Worm (Caenorhabditis elegans) whole organism, L4 larva: ENCODE data around the gene cka-1.
A peak's percentile ranks its signal among the peaks of the same experiment; 100 is the strongest.

Experiments used
- F26F4.8 ChIP-seq: fragments of 200-800 bp; sonication (Bioruptor generic); conservative IDR thresholded peaks from 2 replicates; pipeline ENCODE4 v1.3.6; 2022; ENCODE audit warnings: missing genetic modification characterization, missing compliant biosample characterization
- F49E8.2 ChIP-seq: sonication (generic microtip); optimal IDR thresholded peaks from 2 replicates; lab custom pipeline; 2016; ENCODE audit warnings: missing compliant biosample characterization, mild to moderate bottlenecking, missing genetic modification characterization, borderline replicate concordance
- T20F7.1 ChIP-seq: fragments of 200-800 bp; sonication (Bioruptor generic); optimal IDR thresholded peaks from 2 replicates; lab custom pipeline; 2018; ENCODE audit warnings: mild to moderate bottlenecking, missing genetic modification characterization, missing compliant biosample characterization
- Y48G9A.11 ChIP-seq: fragments of 200-800 bp; sonication (Bioruptor generic); IDR thresholded peaks from 2 replicates; pipeline ENCODE4 v1.3.6; 2022; ENCODE audit warnings: missing genetic modification reagents, missing genetic modification characterization, missing compliant biosample characterization
- Y5F2A.4 ChIP-seq: fragments of 200-800 bp; sonication (Bioruptor generic); optimal IDR thresholded peaks from 2 replicates; lab custom pipeline; 2018; ENCODE audit warnings: mild to moderate bottlenecking, missing genetic modification characterization, missing compliant biosample characterization
- ZK337.2 ChIP-seq: fragments of 200-800 bp; sonication (Bioruptor generic); IDR thresholded peaks from 2 replicates; pipeline ENCODE4 v1.3.6; 2022; ENCODE audit warnings: missing genetic modification reagents, missing genetic modification characterization, missing compliant biosample characterization
- arid-1 ChIP-seq: fragments of 200-800 bp; sonication (Bioruptor generic); conservative IDR thresholded peaks from 2 replicates; pipeline ENCODE4 v1.3.6; 2022; ENCODE audit warnings: missing genetic modification reagents, missing genetic modification characterization, missing compliant biosample characterization
- ceh-20 ChIP-seq: fragments of 200-800 bp; sonication (Bioruptor generic); IDR thresholded peaks from 2 replicates; pipeline ENCODE4 v1.3.6; 2022; ENCODE audit warnings: missing genetic modification reagents, missing genetic modification characterization, missing compliant biosample characterization
- ceh-44 ChIP-seq: fragments of 200-800 bp; sonication (Bioruptor generic); IDR thresholded peaks from 2 replicates; pipeline ENCODE4 v1.3.6; 2022; ENCODE audit warnings: missing genetic modification reagents, missing genetic modification characterization, missing compliant biosample characterization
- ceh-62 ChIP-seq: sonication (generic microtip); optimal IDR thresholded peaks from 2 replicates; lab custom pipeline; 2017; ENCODE audit warnings: missing biosample characterization, missing genetic modification characterization
- ceh-82 ChIP-seq: sonication (generic microtip); optimal IDR thresholded peaks from 2 replicates; lab custom pipeline; 2017; ENCODE audit warnings: missing biosample characterization, missing genetic modification characterization
- daf-12 ChIP-seq: fragments of 150-350 bp; optimal IDR thresholded peaks from 2 replicates; lab custom pipeline; 2014; ENCODE audit warnings: missing biosample characterization, missing genetic modification reagents, missing genetic modification characterization
- daf-16 ChIP-seq, 3 experiments: sonication (generic microtip); optimal IDR thresholded peaks; 2 replicates each; lab custom pipeline; 2016 to 2017; ENCODE audit warnings: missing genetic modification characterization in 3 of 3, missing genetic modification reagents in 3 of 3, mild to moderate bottlenecking in 2 of 3, missing compliant biosample characterization in 2 of 3, missing biosample characterization in 1 of 3, moderate library complexity in 1 of 3
- dmd-6 ChIP-seq: fragments of 200-800 bp; sonication (Bioruptor generic); IDR thresholded peaks from 2 replicates; pipeline ENCODE4 v1.3.6; 2022; ENCODE audit warnings: missing genetic modification reagents, missing genetic modification characterization, missing compliant biosample characterization
- duxl-1 ChIP-seq: sonication (generic microtip); optimal IDR thresholded peaks from 2 replicates; lab custom pipeline; 2016; ENCODE audit warnings: mild to moderate bottlenecking, missing genetic modification characterization, moderate library complexity, missing compliant biosample characterization; ENCODE audit not compliant: poor library complexity
- dve-1 ChIP-seq: sonication (generic microtip); optimal IDR thresholded peaks from 2 replicates; lab custom pipeline; 2017; ENCODE audit warnings: antibody characterized with exemption, mild to moderate bottlenecking, missing genetic modification characterization, missing compliant biosample characterization; ENCODE audit not compliant: insufficient read depth
- egl-43 ChIP-seq: fragments of 200-800 bp; sonication (Bioruptor generic); IDR thresholded peaks from 2 replicates; pipeline ENCODE4 v1.3.6; 2022; ENCODE audit warnings: missing genetic modification reagents, missing genetic modification characterization, missing compliant biosample characterization
- hlh-11 ChIP-seq: fragments of 200-800 bp; sonication (Bioruptor generic); optimal IDR thresholded peaks from 2 replicates; lab custom pipeline; 2018; ENCODE audit warnings: mild to moderate bottlenecking, missing genetic modification characterization, missing compliant biosample characterization
- hlh-30 ChIP-seq: sonication (generic microtip); optimal IDR thresholded peaks from 2 replicates; lab custom pipeline; 2017; ENCODE audit warnings: antibody characterized with exemption, mild to moderate bottlenecking, missing genetic modification characterization, missing compliant biosample characterization; ENCODE audit not compliant: insufficient read depth
- lin-38 ChIP-seq: fragments of 200-800 bp; sonication (Bioruptor generic); IDR thresholded peaks from 2 replicates; pipeline ENCODE4 v1.3.6; 2022; ENCODE audit warnings: missing genetic modification reagents, missing genetic modification characterization, missing compliant biosample characterization
- lsy-2 ChIP-seq, 2 experiments: fragments of 150-350 bp in 1 of 2; sonication (generic microtip) in 1 of 2; optimal IDR thresholded peaks; 2 replicates each; lab custom pipeline; 2014 to 2017; ENCODE audit warnings: missing biosample characterization in 2 of 2, missing genetic modification characterization in 2 of 2
- madf-9 ChIP-seq: fragments of 200-800 bp; sonication (Bioruptor generic); conservative IDR thresholded peaks from 2 replicates; pipeline ENCODE4 v1.3.6; 2022; ENCODE audit warnings: missing genetic modification reagents, missing genetic modification characterization, missing compliant biosample characterization
- mdl-1 ChIP-seq, 2 experiments: fragments of 150-350 bp in 1 of 2; sonication (generic microtip) in 1 of 2; optimal IDR thresholded peaks; 2 replicates each; lab custom pipeline; 2014 to 2017; ENCODE audit warnings: missing biosample characterization in 2 of 2, missing genetic modification characterization in 2 of 2
- mxl-2 ChIP-seq: fragments of 200-800 bp; sonication (Bioruptor generic); conservative IDR thresholded peaks from 2 replicates; pipeline ENCODE4 v1.3.6; 2022; ENCODE audit warnings: missing genetic modification reagents, missing genetic modification characterization, missing compliant biosample characterization
- nhr-11 ChIP-seq: fragments of 150-350 bp; optimal IDR thresholded peaks from 2 replicates; lab custom pipeline; 2014; ENCODE audit warnings: missing biosample characterization, missing genetic modification characterization
- nhr-28 ChIP-seq: fragments of 150-350 bp; optimal IDR thresholded peaks from 2 replicates; lab custom pipeline; 2014; ENCODE audit warnings: missing biosample characterization, missing genetic modification characterization
- nhr-41 ChIP-seq: fragments of 200-800 bp; sonication (Bioruptor generic); IDR thresholded peaks from 2 replicates; pipeline ENCODE4 v1.3.6; 2022; ENCODE audit warnings: missing genetic modification reagents, missing genetic modification characterization, missing compliant biosample characterization
- nhr-42 ChIP-seq: fragments of 200-800 bp; sonication (Bioruptor generic); IDR thresholded peaks from 2 replicates; pipeline ENCODE4 v1.3.6; 2022; ENCODE audit warnings: missing genetic modification characterization, missing compliant biosample characterization
- nhr-77 ChIP-seq: fragments of 150-350 bp; optimal IDR thresholded peaks from 2 replicates; lab custom pipeline; 2014; ENCODE audit warnings: missing biosample characterization, missing genetic modification characterization
- php-3 ChIP-seq: fragments of 200-800 bp; sonication (Bioruptor generic); IDR thresholded peaks from 2 replicates; pipeline ENCODE4 v1.3.6; 2022; ENCODE audit warnings: missing genetic modification reagents, missing genetic modification characterization, missing compliant biosample characterization
- saeg-2 ChIP-seq: fragments of 200-800 bp; sonication (Bioruptor generic); IDR thresholded peaks from 2 replicates; pipeline ENCODE4 v1.3.6; 2022; ENCODE audit warnings: missing genetic modification reagents, missing genetic modification characterization, missing compliant biosample characterization
- set-16 ChIP-seq: fragments of 200-800 bp; sonication (Bioruptor generic); IDR thresholded peaks from 2 replicates; pipeline ENCODE4 v1.3.6; 2022; ENCODE audit warnings: missing genetic modification reagents, missing genetic modification characterization, missing compliant biosample characterization
- snpc-1.2 ChIP-seq: fragments of 200-800 bp; sonication (Bioruptor generic); IDR thresholded peaks from 2 replicates; pipeline ENCODE4 v1.3.6; 2022; ENCODE audit warnings: missing genetic modification reagents, missing genetic modification characterization, missing compliant biosample characterization
- snpc-4 ChIP-seq: fragments of 150-350 bp; optimal IDR thresholded peaks from 2 replicates; lab custom pipeline; 2014; ENCODE audit warnings: missing biosample characterization, missing genetic modification characterization
- spr-3 ChIP-seq: fragments of 200-800 bp; sonication (Bioruptor generic); optimal IDR thresholded peaks from 2 replicates; lab custom pipeline; 2018; ENCODE audit warnings: mild to moderate bottlenecking, missing genetic modification characterization, missing compliant biosample characterization
- tra-1 ChIP-seq: fragments of 200-800 bp; sonication (Bioruptor generic); IDR thresholded peaks from 2 replicates; pipeline ENCODE4 v1.3.6; 2022; ENCODE audit warnings: missing genetic modification reagents, missing genetic modification characterization, missing compliant biosample characterization
- unc-130 ChIP-seq: sonication (generic microtip); optimal IDR thresholded peaks from 2 replicates; lab custom pipeline; 2016; ENCODE audit warnings: missing genetic modification reagents, missing genetic modification characterization, missing compliant biosample characterization
- vab-7 ChIP-seq: fragments of 200-800 bp; sonication (Bioruptor generic); IDR thresholded peaks from 2 replicates; pipeline ENCODE4 v1.3.6; 2022; ENCODE audit warnings: missing genetic modification reagents, missing genetic modification characterization, missing compliant biosample characterization
- zip-2 ChIP-seq: fragments of 150-350 bp; optimal IDR thresholded peaks from 2 replicates; lab custom pipeline; 2014; ENCODE audit warnings: missing biosample characterization, missing genetic modification characterization
- ztf-7 ChIP-seq: fragments of 150-350 bp; optimal IDR thresholded peaks from 2 replicates; lab custom pipeline; 2014; ENCODE audit warnings: missing biosample characterization, missing genetic modification characterization

cka-1 gene

DNA sequence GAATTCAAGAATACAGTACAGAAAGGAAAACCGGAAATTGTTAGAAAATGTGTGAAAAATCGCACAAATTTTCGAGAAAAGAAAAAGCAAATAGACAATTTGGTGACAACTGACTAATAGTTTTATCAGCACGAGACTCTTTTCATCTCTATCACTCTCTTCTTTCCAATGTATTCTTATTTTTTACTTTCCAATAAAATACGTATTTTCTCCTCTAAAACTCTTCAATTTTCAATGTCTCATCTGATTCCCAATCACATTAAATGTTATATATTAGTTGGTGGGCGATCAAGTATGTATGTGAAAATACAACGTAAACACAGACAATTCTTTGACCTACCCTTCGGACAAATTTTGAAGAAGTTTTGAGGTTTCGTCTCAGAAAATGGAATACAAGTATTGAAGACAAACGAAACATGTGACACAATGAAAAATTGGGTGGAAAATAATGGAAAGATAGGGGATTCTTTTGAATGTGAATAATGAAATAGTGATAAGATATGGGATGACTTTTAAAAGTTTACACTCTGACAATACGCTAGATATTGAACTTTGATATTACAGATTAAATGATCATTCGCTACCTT lies at the start of gene cka-1:
TSS of gene cka-1 (minus strand) at position 418 of the 587 bp plus-strand sequence.
- TF ChIP-seq hlh-30: peak; percentile 51
- peak; percentile 77 for TF ChIP-seq php-3 (GFP tag; lab: Robert Waterston, UW)
- TF ChIP-seq hlh-11 (tag; lab: Kevin White, UChicago): peak; percentile 60
- no peak for TF ChIP-seq lin-38
- no peak for TF ChIP-seq ceh-20 (GFP tag; lab: Robert Waterston, UW)
- peak; percentile 61; the same call in 1 of the 2 replicates for TF ChIP-seq dmd-6
- TF ChIP-seq nhr-41: no peak
- TF ChIP-seq snpc-1.2 (GFP tag; lab: Robert Waterston, UW): no peak
- TF ChIP-seq dve-1: peak; percentile 44
- peak; percentile 31 for TF ChIP-seq nhr-28 (tag; lab: Kevin White, UChicago)
- TF ChIP-seq mdl-1 (tag; optimal IDR thresholded peaks at IDR 0.05; lab: Kevin White, UChicago): peak in 1 of 2 experiments; percentile 59
- 0 out of 2 replicates have a peak, but pooled peaks have one; percentile 21 for TF ChIP-seq tra-1 (GFP tag; lab: Robert Waterston, UW)
- no peak for TF ChIP-seq nhr-77 (tag; lab: Kevin White, UChicago)
- TF ChIP-seq daf-16 (GFP tag; optimal IDR thresholded peaks at IDR 0.05; lab: Kevin White, UChicago): no peak
- TF ChIP-seq daf-16 (tag; optimal IDR thresholded peaks at IDR 0.05; lab: Kevin White, UChicago): peak; percentile 57

DNA sequence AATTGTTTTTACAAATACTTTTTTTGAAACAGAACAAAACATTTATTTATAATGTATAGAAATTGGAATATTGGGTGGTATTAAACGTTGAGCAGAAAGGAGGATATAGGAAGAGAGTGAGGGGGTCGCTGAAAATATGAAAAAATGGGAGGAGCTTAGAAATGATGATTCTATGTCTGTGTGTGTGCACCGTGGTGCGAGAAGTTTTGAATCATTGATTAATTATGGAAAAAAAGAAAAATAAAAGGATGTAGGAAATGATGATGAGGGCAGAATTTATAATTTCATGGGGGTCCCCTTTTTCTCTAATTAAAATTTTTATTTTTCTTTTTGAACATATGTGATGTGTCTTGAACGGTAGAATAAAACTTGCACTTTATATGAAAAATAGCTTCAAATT lies 47.3 kb upstream of the cka-1 start, which contains the start of gene sre-4:
TSS of gene sre-4 (minus strand) at position 101 of the 400 bp plus-strand sequence.
- no peak for TF ChIP-seq tra-1 (GFP tag; lab: Robert Waterston, UW)
- no peak for TF ChIP-seq set-16 (GFP tag; lab: Robert Waterston, UW)
- no peak for TF ChIP-seq lin-38
- TF ChIP-seq egl-43 (GFP tag; lab: Robert Waterston, UW): no peak
- TF ChIP-seq T20F7.1 (GFP tag; lab: Kevin White, UChicago): no peak
- TF ChIP-seq mxl-2 (GFP tag; lab: Robert Waterston, UW): no peak
- no peak for TF ChIP-seq daf-12
- TF ChIP-seq ceh-82 (tag; lab: Kevin White, UChicago): no peak
- TF ChIP-seq F26F4.8: no peak
- no peak for TF ChIP-seq nhr-11
- no peak for TF ChIP-seq Y5F2A.4 (GFP tag; lab: Kevin White, UChicago)
- no peak for TF ChIP-seq nhr-42 (GFP tag; lab: Robert Waterston, UW)

DNA sequence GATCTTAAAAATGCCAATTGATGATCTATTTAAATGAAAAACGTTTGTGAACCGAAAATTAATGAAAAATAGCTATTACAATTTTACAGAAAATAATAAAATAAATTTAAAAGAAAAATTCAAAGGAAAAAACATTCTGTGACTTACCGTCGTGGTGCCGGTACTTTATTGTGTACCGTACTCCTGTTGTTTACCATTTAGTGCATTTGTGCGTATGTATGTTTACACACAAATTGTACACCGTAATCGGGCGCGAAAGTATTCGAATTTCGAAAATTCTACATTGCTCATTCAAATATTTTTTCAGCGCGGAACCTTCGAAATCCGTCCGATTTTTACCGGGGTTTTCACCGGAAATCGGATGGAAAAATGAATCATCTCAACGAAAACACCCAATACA lies 40.6 kb upstream of the cka-1 start, which contains the start of gene T13F2.6:
TSS of gene T13F2.6 (plus strand) at position 306 of the 400 bp plus-strand sequence.
- TF ChIP-seq nhr-77 (tag; lab: Kevin White, UChicago): no peak
- TF ChIP-seq dve-1: no peak
- peak; percentile 81 for TF ChIP-seq snpc-1.2 (GFP tag; lab: Robert Waterston, UW)
- no peak for TF ChIP-seq snpc-4 (tag; lab: Kevin White, UChicago)
- TF ChIP-seq duxl-1 (tag; lab: Kevin White, UChicago): no peak
- TF ChIP-seq madf-9 (GFP tag; lab: Robert Waterston, UW): no peak
- peak; percentile 86 for TF ChIP-seq unc-130 (GFP tag; lab: Kevin White, UChicago)
- TF ChIP-seq saeg-2 (GFP tag; lab: Robert Waterston, UW): no peak
- TF ChIP-seq ceh-62: no peak
- peak; percentile 42; the same call in 1 of the 2 replicates for TF ChIP-seq arid-1
- TF ChIP-seq F49E8.2 (tag; lab: Kevin White, UChicago): peak; percentile 86
- TF ChIP-seq ZK337.2: no peak
- TF ChIP-seq lsy-2 (tag; optimal IDR thresholded peaks at IDR 0.05; lab: Kevin White, UChicago): peak in 1 of 2 experiments; percentile 77
- 0 out of 2 replicates have a peak, but pooled peaks have one; percentile 35 for TF ChIP-seq ceh-44 (GFP tag; lab: Robert Waterston, UW)
- TF ChIP-seq lin-38: peak; percentile 75
- TF ChIP-seq Y5F2A.4 (GFP tag; lab: Kevin White, UChicago): no peak
- peak; percentile 79; the same call in 1 of the 2 replicates for TF ChIP-seq Y48G9A.11 (GFP tag; lab: Robert Waterston, UW)
- no peak for TF ChIP-seq dmd-6
- no peak for TF ChIP-seq spr-3 (GFP tag; lab: Kevin White, UChicago)
- no peak for TF ChIP-seq ztf-7
- TF ChIP-seq vab-7: 0 out of 2 replicates have a peak, but pooled peaks have one; percentile 22
- no peak for TF ChIP-seq zip-2 (tag; lab: Kevin White, UChicago)
- TF ChIP-seq, all 104 proteins: peak for 9
